Worm (Caenorhabditis elegans): ENCODE results near the gene F56C9.3.
A peak's percentile ranks its signal among the peaks of the same experiment; 100 is the strongest.

The F56C9.3 gene

DNA sequence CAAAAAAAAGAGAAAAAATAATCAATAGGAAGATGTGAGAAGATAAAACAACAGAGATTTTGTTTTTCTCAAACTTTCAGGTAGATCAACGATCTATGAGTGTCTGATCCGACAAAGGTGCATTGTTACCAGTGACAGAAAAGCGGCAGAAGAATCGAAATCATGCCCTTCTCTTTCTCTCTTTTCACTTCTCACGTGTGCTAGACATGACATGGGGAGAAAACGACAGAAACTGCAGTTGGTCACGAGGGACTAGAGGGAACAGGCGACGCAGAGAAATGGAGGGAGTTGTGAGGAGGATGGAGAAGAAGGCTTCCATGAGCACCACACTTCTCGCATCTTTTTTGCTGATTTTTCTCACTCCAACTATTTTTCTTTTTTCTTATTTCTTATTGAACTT lies 24.1 kb downstream of the F56C9.3 start, which contains the start of gene F56C9.10 (continued):
- no peak for TF ChIP-seq madf-2 (tag; optimal IDR thresholded peaks at IDR 0.05)
- no peak for TF ChIP-seq K09A11.1 (tag; optimal IDR thresholded peaks at IDR 0.05; ENCODE audit: insufficient read depth)
- TF ChIP-seq ceh-24 (tag; optimal IDR thresholded peaks at IDR 0.05), result no peak
- no peak for TF ChIP-seq pqm-1 (tag; optimal IDR thresholded peaks at IDR 0.05)
- TF ChIP-seq pha-4 (tag; optimal IDR thresholded peaks at IDR 0.05), result no peak
- no peak for TF ChIP-seq zip-5 (tag; optimal IDR thresholded peaks at IDR 0.05)
- no peak for TF ChIP-seq hlh-6 (tag; optimal IDR thresholded peaks at IDR 0.05)
- no peak for TF ChIP-seq syd-9 (tag; optimal IDR thresholded peaks at IDR 0.05)
- TF ChIP-seq gmeb-2 (tag; optimal IDR thresholded peaks at IDR 0.05), result no peak
- TF ChIP-seq hlh-8 (tag; optimal IDR thresholded peaks at IDR 0.05), result peak; percentile 51
- TF ChIP-seq unc-42 (tag; optimal IDR thresholded peaks at IDR 0.05), result no peak
- TF ChIP-seq ceh-6 (GFP tag; optimal IDR thresholded peaks at IDR 0.05), result no peak
- no peak for TF ChIP-seq che-1 (tag; optimal IDR thresholded peaks at IDR 0.05)
- TF ChIP-seq sdc-2 (tag; optimal IDR thresholded peaks at IDR 0.05), result peak; percentile 2
- no peak for TF ChIP-seq fkh-10 (GFP tag; optimal IDR thresholded peaks at IDR 0.05)
- TF ChIP-seq nhr-232 (tag; optimal IDR thresholded peaks at IDR 0.05), result no peak
- TF ChIP-seq C38D4.7 (GFP tag; optimal IDR thresholded peaks at IDR 0.05), result no peak
- no peak for TF ChIP-seq pha-2 (tag; optimal IDR thresholded peaks at IDR 0.05)
- TF ChIP-seq T23F11.4 (GFP tag; optimal IDR thresholded peaks at IDR 0.05), result no peak
- no peak for TF ChIP-seq F13H6.1 (tag; optimal IDR thresholded peaks at IDR 0.05)
- no peak for TF ChIP-seq nhr-11 (tag; optimal IDR thresholded peaks at IDR 0.05)
- no peak for TF ChIP-seq ceh-14 (tag; optimal IDR thresholded peaks at IDR 0.05)
- TF ChIP-seq fax-1 (tag; optimal IDR thresholded peaks at IDR 0.05), result no peak
- peak; percentile 37 for TF ChIP-seq ref-2 (tag; optimal IDR thresholded peaks at IDR 0.05)
- no peak for TF ChIP-seq ahr-1 (tag; optimal IDR thresholded peaks at IDR 0.05)
- peak; percentile 32 for TF ChIP-seq rnt-1 (tag; optimal IDR thresholded peaks at IDR 0.05)
- peak; percentile 99 for TF ChIP-seq hlh-30 (tag; optimal IDR thresholded peaks at IDR 0.05; ENCODE audit: insufficient read depth)
- no peak for TF ChIP-seq tbx-7 (tag; optimal IDR thresholded peaks at IDR 0.05)
- TF ChIP-seq npax-4 (tag; optimal IDR thresholded peaks at IDR 0.05), result no peak
- TF ChIP-seq sox-4 (tag; optimal IDR thresholded peaks at IDR 0.05), result no peak
- TF ChIP-seq fkh-6 (tag; optimal IDR thresholded peaks at IDR 0.05), result no peak
- TF ChIP-seq ceh-2 (tag; optimal IDR thresholded peaks at IDR 0.05), result no peak
- TF ChIP-seq ets-4 (tag; optimal IDR thresholded peaks at IDR 0.05), result no peak
- peak; percentile 89 for TF ChIP-seq unc-55 (GFP tag; optimal IDR thresholded peaks at IDR 0.05)
- TF ChIP-seq hlh-13 (GFP tag; optimal IDR thresholded peaks at IDR 0.05), result no peak
- TF ChIP-seq ceh-22 (tag; optimal IDR thresholded peaks at IDR 0.05), result no peak
- no peak for TF ChIP-seq ceh-19 (GFP tag; optimal IDR thresholded peaks at IDR 0.05)
- no peak for TF ChIP-seq eyg-1 (tag; optimal IDR thresholded peaks at IDR 0.05)
- peak; percentile 57 for TF ChIP-seq tbx-2 (tag; optimal IDR thresholded peaks at IDR 0.05)
- TF ChIP-seq ceh-34 (tag; optimal IDR thresholded peaks at IDR 0.05), result no peak
- TF ChIP-seq hlh-15 (tag; optimal IDR thresholded peaks at IDR 0.05), result no peak
- TF ChIP-seq ama-1 (optimal IDR thresholded peaks at IDR 0.05), result no peak
- peak; percentile 76 for TF ChIP-seq nfya-1 (tag; optimal IDR thresholded peaks at IDR 0.05)
- no peak for TF ChIP-seq K02D7.2 (tag; optimal IDR thresholded peaks at IDR 0.05)
- TF ChIP-seq ceh-9 (tag; optimal IDR thresholded peaks at IDR 0.05), result no peak
- no peak for TF ChIP-seq dmd-4 (tag; optimal IDR thresholded peaks at IDR 0.05; ENCODE audit: borderline replicate concordance)
- no peak for TF ChIP-seq elt-4 (tag; optimal IDR thresholded peaks at IDR 0.05)
- TF ChIP-seq lim-6 (tag; optimal IDR thresholded peaks at IDR 0.05), result no peak
- TF ChIP-seq unc-86 (tag; optimal IDR thresholded peaks at IDR 0.05), result no peak
- TF ChIP-seq ceh-45 (GFP tag; IDR thresholded peaks at IDR 0.05), result no peak

Measured in whole organism, late embryonic.